Worm (Caenorhabditis elegans) whole organism, midembryonic: ENCODE results near the gene cwp-5.

ENCODE experiments used
- T22C8.4 ChIP-seq: fragments of 200-800 bp; sonication (Bioruptor generic); IDR thresholded peaks from 2 replicates; pipeline ENCODE4 v1.3.6; 2022; ENCODE audit warnings: missing genetic modification characterization, missing compliant biosample characterization
- cog-1 ChIP-seq: sonication (generic microtip); optimal IDR thresholded peaks from 2 replicates; lab custom pipeline; 2016; ENCODE audit warnings: missing genetic modification characterization, missing compliant biosample characterization
- flt-1 ChIP-seq: fragments of 200-800 bp; sonication (Bioruptor generic); IDR thresholded peaks from 2 replicates; pipeline ENCODE4 v1.3.6; 2022; ENCODE audit warnings: missing genetic modification characterization, missing compliant biosample characterization
- klf-2 ChIP-seq: fragments of 200-800 bp; sonication (Bioruptor generic); conservative IDR thresholded peaks from 2 replicates; pipeline ENCODE4 v1.3.6; 2022; ENCODE audit warnings: missing genetic modification reagents, missing genetic modification characterization, missing compliant biosample characterization
- med-1 ChIP-seq: sonication (generic microtip); optimal IDR thresholded peaks from 2 replicates; lab custom pipeline; 2017; ENCODE audit warnings: missing genetic modification characterization, mild to moderate bottlenecking, missing compliant biosample characterization, antibody characterized with exemption, missing genetic modification reagents; ENCODE audit not compliant: insufficient read depth
- ref-1 ChIP-seq: fragments of 200-800 bp; sonication (Bioruptor generic); conservative IDR thresholded peaks from 2 replicates; pipeline ENCODE4 v1.3.6; 2022; ENCODE audit warnings: missing genetic modification reagents, missing genetic modification characterization, missing compliant biosample characterization
- tab-1 ChIP-seq: fragments of 200-800 bp; sonication (Bioruptor generic); IDR thresholded peaks from 2 replicates; pipeline ENCODE4 v1.3.6; 2022; ENCODE audit warnings: missing genetic modification characterization, missing compliant biosample characterization
- ztf-23 ChIP-seq: fragments of 200-800 bp; sonication (Bioruptor generic); IDR thresholded peaks from 2 replicates; pipeline ENCODE4 v1.3.6; 2022; ENCODE audit warnings: missing genetic modification reagents, missing genetic modification characterization, missing compliant biosample characterization
- ztf-29 ChIP-seq: fragments of 200-800 bp; sonication (Bioruptor generic); IDR thresholded peaks from 2 replicates; pipeline ENCODE4 v1.3.6; 2022; ENCODE audit warnings: missing genetic modification reagents, missing genetic modification characterization, missing compliant biosample characterization

The cwp-5 gene

ce11 chrX:13223437-13223836 lies 33.7 kb upstream of the cwp-5 start, which contains the start of gene skr-20:
Gene skr-20, minus strand, starts transcription at chrX:13223537.
- no peak for TF ChIP-seq klf-2 (GFP tag; lab: Robert Waterston, UW)
- no peak for TF ChIP-seq ztf-29 (GFP tag; lab: Robert Waterston, UW)
- no peak for TF ChIP-seq T22C8.4 (GFP tag; lab: Robert Waterston, UW)
- TF ChIP-seq med-1 (GFP tag; lab: Kevin White, UChicago): no peak
- no peak for TF ChIP-seq tab-1 (GFP tag; lab: Robert Waterston, UW)
- TF ChIP-seq flt-1 (GFP tag; lab: Robert Waterston, UW): no peak
- TF ChIP-seq ref-1: no peak
- no peak for TF ChIP-seq cog-1 (tag; lab: Kevin White, UChicago)
- no peak for TF ChIP-seq ztf-23 (GFP tag; lab: Robert Waterston, UW)

DNA sequence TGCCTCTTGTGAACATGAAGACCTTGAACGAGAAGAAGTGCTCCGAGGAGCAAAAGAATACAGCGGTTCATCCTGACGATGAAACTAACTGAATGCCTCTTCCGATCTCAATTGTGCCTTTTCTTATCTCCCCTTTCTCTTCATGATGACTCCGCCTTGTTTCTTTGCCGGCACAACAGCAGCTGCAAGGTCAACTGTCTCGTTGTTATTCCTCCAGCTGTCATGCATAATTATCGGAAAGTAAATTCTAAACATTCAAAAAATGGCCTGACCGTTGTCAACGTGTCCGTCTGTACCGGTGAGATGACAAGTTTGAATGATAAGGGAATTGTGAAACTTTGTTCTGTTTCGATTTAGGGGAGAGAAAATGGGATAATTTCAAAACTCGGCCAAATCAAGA lies 31.6 kb upstream of the cwp-5 start, which contains the start of gene asp-4:
Gene asp-4, minus strand, starts transcription at position 106 of the 400 bp plus-strand sequence.
- TF ChIP-seq ztf-29 (GFP tag; lab: Robert Waterston, UW): no peak
- TF ChIP-seq cog-1 (tag; lab: Kevin White, UChicago): no peak
- no peak for TF ChIP-seq klf-2 (GFP tag; lab: Robert Waterston, UW)
- TF ChIP-seq ztf-23 (GFP tag; lab: Robert Waterston, UW): no peak
- TF ChIP-seq T22C8.4 (GFP tag; lab: Robert Waterston, UW): no peak
- no peak for TF ChIP-seq tab-1 (GFP tag; lab: Robert Waterston, UW)
- no peak for TF ChIP-seq flt-1 (GFP tag; lab: Robert Waterston, UW)
- no peak for TF ChIP-seq med-1 (GFP tag; lab: Kevin White, UChicago)
- no peak for TF ChIP-seq ref-1

DNA sequence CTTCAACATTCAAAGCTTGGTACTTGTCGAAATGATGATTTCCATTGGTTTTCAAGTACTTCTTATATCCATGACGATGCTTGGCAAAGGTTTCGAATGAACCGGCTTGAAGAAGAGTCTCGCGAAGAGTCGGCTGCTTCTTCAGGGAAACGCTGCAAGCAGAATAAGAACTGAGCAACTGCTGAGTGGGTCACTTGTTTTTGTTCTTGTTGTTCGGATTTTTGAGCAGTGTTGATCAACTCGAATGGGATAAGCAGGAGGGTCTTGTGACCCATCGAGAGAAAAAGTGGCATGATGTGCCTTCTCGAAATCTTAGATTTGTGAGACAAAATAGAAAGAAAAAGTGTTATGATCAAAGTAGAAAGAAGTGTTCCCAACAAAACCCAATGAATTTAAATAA lies 30.8 kb upstream of the cwp-5 start:
- TF ChIP-seq T22C8.4 (GFP tag; lab: Robert Waterston, UW) (no peak), ztf-23 (GFP tag; lab: Robert Waterston, UW) (no peak), flt-1 (GFP tag; lab: Robert Waterston, UW) (no peak), cog-1 (tag; lab: Kevin White, UChicago) (no peak), ref-1 (no peak), ztf-29 (GFP tag; lab: Robert Waterston, UW) (no peak), klf-2 (GFP tag; lab: Robert Waterston, UW) (no peak), med-1 (GFP tag; lab: Kevin White, UChicago) (no peak), tab-1 (GFP tag; lab: Robert Waterston, UW) (no peak)

DNA sequence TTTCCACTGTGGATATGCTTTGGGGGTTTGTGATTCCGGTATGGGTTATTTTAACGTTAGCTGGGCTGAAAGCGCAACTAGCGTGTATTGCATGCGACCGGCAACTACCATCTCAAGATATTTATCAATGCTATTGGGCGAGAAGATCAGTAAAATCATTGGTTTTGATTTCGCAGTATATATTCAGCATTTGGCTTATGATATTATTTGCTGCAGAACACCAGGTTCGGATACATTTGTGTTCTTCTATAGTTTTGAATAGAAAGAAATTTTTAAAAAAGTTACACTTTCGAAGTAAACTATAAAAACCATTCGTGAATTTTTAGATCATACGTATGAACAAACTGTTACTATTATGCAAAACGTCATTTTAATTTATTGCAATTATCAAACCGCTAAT lies 28.2 kb upstream of the cwp-5 start:
- TF ChIP-seq tab-1 (GFP tag; lab: Robert Waterston, UW) (no peak), ztf-29 (GFP tag; lab: Robert Waterston, UW) (no peak), T22C8.4 (GFP tag; lab: Robert Waterston, UW) (no peak), ztf-23 (GFP tag; lab: Robert Waterston, UW) (no peak), med-1 (GFP tag; lab: Kevin White, UChicago) (no peak), ref-1 (no peak), flt-1 (GFP tag; lab: Robert Waterston, UW) (no peak), klf-2 (GFP tag; lab: Robert Waterston, UW) (no peak), cog-1 (tag; lab: Kevin White, UChicago) (no peak)

ce11 chrX:13216802-13217201 lies 27.0 kb upstream of the cwp-5 start, which contains the start of gene R12H7.4:
Gene R12H7.4, plus strand, starts transcription at chrX:13217102.
- TF ChIP-seq ztf-23 (GFP tag; lab: Robert Waterston, UW) (no peak), cog-1 (tag; lab: Kevin White, UChicago) (no peak), T22C8.4 (GFP tag; lab: Robert Waterston, UW) (no peak)

- TF ChIP-seq cog-1 (tag; lab: Kevin White, UChicago) (no peak), ref-1 (no peak), klf-2 (GFP tag; lab: Robert Waterston, UW) (no peak), med-1 (GFP tag; lab: Kevin White, UChicago) (no peak), T22C8.4 (GFP tag; lab: Robert Waterston, UW) (no peak), flt-1 (GFP tag; lab: Robert Waterston, UW) (no peak), ztf-29 (GFP tag; lab: Robert Waterston, UW) (no peak), tab-1 (GFP tag; lab: Robert Waterston, UW) (no peak), ztf-23 (GFP tag; lab: Robert Waterston, UW) (no peak)
Measured at ce11 chrX:13212528-13212927, 22.8 kb upstream of the cwp-5 start.

DNA sequence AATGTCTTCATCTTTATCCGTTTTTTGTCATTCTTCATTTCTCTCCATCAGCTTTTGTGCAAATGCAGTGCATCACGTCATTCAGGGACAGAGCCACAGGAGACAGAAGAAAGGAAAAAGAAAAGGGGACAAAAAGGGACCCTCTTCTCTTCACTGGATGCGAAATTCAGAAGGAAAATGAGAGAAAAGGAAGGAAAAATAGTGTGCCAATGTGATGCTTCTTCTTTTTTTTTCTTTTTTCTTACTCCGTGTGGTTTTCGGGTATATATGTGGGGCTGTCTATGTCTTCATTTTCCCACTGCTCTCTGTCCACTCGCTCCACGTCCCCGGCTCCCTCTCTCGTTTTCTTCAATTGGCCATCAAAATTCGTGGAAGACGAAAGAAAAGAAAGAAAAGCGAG lies 20.7 kb upstream of the cwp-5 start:
- no peak for TF ChIP-seq T22C8.4 (GFP tag; lab: Robert Waterston, UW)
- no peak for TF ChIP-seq flt-1 (GFP tag; lab: Robert Waterston, UW)
- TF ChIP-seq med-1 (GFP tag; lab: Kevin White, UChicago): no peak
- TF ChIP-seq cog-1 (tag; lab: Kevin White, UChicago): no peak
- no peak for TF ChIP-seq ztf-29 (GFP tag; lab: Robert Waterston, UW)
- TF ChIP-seq ref-1: no peak
- no peak for TF ChIP-seq tab-1 (GFP tag; lab: Robert Waterston, UW)
- no peak for TF ChIP-seq ztf-23 (GFP tag; lab: Robert Waterston, UW)
- no peak for TF ChIP-seq klf-2 (GFP tag; lab: Robert Waterston, UW)

DNA sequence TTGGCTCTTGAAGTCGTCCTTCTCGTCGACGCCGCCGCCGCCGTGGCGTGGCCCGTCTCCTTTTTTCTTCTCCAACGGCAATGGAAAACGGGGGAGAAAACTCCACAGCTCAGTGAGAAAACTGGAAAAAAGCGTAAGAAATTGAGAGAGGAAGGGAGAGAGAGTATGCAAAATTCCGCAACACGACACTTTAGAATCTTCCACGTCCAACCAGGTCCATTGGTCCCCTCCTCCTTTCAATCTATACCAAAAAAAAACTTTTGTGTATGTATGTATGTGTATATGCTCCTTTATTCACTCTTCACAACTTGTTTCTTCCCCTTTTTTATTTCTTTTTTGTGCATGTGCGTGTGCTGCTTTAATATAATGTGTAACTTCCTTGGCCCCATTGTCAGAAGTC lies 19.3 kb upstream of the cwp-5 start:
- no peak for TF ChIP-seq ref-1
- TF ChIP-seq med-1 (GFP tag; lab: Kevin White, UChicago): no peak
- no peak for TF ChIP-seq T22C8.4 (GFP tag; lab: Robert Waterston, UW)
- no peak for TF ChIP-seq klf-2 (GFP tag; lab: Robert Waterston, UW)
- TF ChIP-seq flt-1 (GFP tag; lab: Robert Waterston, UW): no peak
- TF ChIP-seq ztf-29 (GFP tag; lab: Robert Waterston, UW): no peak
- no peak for TF ChIP-seq cog-1 (tag; lab: Kevin White, UChicago)
- TF ChIP-seq ztf-23 (GFP tag; lab: Robert Waterston, UW): no peak
- TF ChIP-seq tab-1 (GFP tag; lab: Robert Waterston, UW): no peak

DNA sequence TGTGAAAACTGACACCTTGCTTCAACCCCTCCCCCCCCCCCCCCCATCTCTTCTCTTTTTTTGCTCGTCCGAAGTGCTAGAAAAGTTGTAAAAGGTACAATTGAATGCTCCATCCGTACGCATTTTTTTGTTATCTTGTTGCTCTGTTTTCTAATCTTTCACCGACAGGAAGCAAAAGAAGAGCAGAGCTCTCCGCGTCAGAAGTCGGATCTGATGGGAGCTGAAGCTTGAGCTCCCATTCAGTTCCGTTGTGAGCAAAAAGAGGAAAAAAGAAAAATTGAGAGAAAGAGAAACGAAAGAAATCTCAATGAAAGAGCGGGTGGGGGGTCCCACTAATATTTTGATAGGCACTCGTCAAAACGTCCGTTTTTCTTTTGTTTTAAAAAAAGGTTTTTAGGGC lies 17.1 kb upstream of the cwp-5 start:
- no peak for TF ChIP-seq klf-2 (GFP tag; lab: Robert Waterston, UW)
- no peak for TF ChIP-seq cog-1 (tag; lab: Kevin White, UChicago)
- TF ChIP-seq tab-1 (GFP tag; lab: Robert Waterston, UW): no peak
- no peak for TF ChIP-seq ztf-23 (GFP tag; lab: Robert Waterston, UW)
- no peak for TF ChIP-seq ref-1
- no peak for TF ChIP-seq med-1 (GFP tag; lab: Kevin White, UChicago)
- TF ChIP-seq ztf-29 (GFP tag; lab: Robert Waterston, UW): no peak; the same call in 1 of the 2 replicates
- no peak for TF ChIP-seq flt-1 (GFP tag; lab: Robert Waterston, UW)
- TF ChIP-seq T22C8.4 (GFP tag; lab: Robert Waterston, UW): no peak
